Fruit fly (Drosophila melanogaster): Measurements from ENCODE around the gene PICK1.

PICK1 gene

DNA sequence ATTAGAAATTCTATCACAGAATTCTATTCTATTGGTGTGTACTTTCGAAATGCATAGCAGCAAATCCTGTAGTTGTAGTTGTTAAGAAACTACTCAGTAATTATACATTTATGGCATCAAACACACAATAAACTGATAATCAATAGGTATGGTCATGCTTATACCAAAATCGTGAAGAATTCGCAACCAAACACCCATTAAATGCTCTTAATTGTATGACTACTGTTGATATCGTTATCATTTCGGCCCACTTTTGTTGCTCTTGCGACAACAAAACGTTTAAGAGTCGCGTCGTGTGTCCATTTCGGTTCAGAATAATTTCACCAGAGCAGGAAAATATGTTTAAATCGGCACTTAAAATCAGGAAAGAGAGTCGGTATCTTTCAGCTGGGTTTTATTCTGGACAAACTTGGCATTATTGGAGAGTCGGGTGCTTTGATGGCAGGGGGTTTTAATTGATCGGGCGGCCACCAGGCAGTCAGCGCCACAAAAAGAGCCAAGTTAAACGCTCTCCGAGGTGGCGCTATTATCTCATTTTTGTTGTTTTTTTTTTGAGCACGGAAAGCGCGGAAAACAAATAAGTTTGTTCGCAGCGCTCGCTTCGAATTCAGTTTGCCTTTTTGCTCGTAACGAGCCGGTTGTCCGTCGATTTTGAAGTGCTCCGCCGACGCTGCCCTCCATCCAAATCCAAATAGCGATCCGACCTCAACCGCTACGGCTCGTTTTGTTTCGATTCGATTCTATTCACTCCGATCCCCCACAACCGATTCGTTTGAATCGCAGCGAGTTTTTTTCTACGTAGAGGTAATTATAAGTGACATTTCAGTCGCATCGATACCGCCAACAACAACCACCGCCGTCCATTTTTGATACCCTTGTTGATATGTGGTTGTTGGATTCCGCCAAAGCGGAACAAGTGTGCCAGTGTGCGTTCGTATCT lies 23.9 kb downstream of the PICK1 start, which contains the start of gene MRP (continued):
- TF ChIP-seq ssp (GFP tag; IDR thresholded peaks at IDR 0.05) (no peak), Ravus (GFP tag; IDR thresholded peaks at IDR 0.05) (no peak), CG42726 (GFP tag; IDR thresholded peaks at IDR 0.05; ENCODE audit: partially characterized antibody) (no peak), zen2 (GFP tag; IDR thresholded peaks at IDR 0.05; ENCODE audit: partially characterized antibody) (0 out of 3 replicates have a peak, but pooled peaks have one; percentile 24), CG9727 (GFP tag; optimal IDR thresholded peaks at IDR 0.05) (no peak), repo (GFP tag; optimal IDR thresholded peaks at IDR 0.05) (no peak), NC2α (GFP tag; optimal IDR thresholded peaks at IDR 0.05) (no peak), Atf3 (GFP tag; optimal IDR thresholded peaks at IDR 0.05) (no peak), sr (GFP tag; IDR thresholded peaks at IDR 0.05) (no peak), tx (GFP tag; optimal IDR thresholded peaks at IDR 0.05) (no peak), Hr78 (GFP tag; optimal IDR thresholded peaks at IDR 0.05) (no peak), psq (GFP tag; optimal IDR thresholded peaks at IDR 0.05) (no peak), sisA (GFP tag; IDR thresholded peaks at IDR 0.05) (no peak), Dref (GFP tag; IDR thresholded peaks at IDR 0.05) (no peak), Fer2 (tag; optimal IDR thresholded peaks at IDR 0.05) (no peak), CG5953 (GFP tag; IDR thresholded peaks at IDR 0.05) (peak; percentile 44; the same call in 1 of the 2 replicates), sima (GFP tag; optimal IDR thresholded peaks at IDR 0.05) (no peak), usp (GFP tag; optimal IDR thresholded peaks at IDR 0.05) (no peak), H15 (GFP tag; IDR thresholded peaks at IDR 0.05) (no peak), CG17385 (GFP tag; optimal IDR thresholded peaks at IDR 0.05) (no peak), CG10543 (GFP tag; optimal IDR thresholded peaks at IDR 0.05) (peak; percentile 66), CG11093 (GFP tag; IDR thresholded peaks at IDR 0.05) (no peak), CG1647 (GFP tag; optimal IDR thresholded peaks at IDR 0.05) (no peak), CG7357 (GFP tag; IDR thresholded peaks at IDR 0.05) (no peak), CG4424 (GFP tag; optimal IDR thresholded peaks at IDR 0.05) (no peak), CG15073 (GFP tag; optimal IDR thresholded peaks at IDR 0.05) (no peak), ken (GFP tag; IDR thresholded peaks at IDR 0.05) (no peak), CG8944 (GFP tag; optimal IDR thresholded peaks at IDR 0.05) (no peak), CG4282 (GFP tag; optimal IDR thresholded peaks at IDR 0.05) (no peak), Awh (GFP tag; IDR thresholded peaks at IDR 0.05) (no peak), Doc2 (GFP tag; IDR thresholded peaks at IDR 0.05) (no peak), jigr1 (GFP tag; IDR thresholded peaks at IDR 0.05) (no peak), chinmo (GFP tag; IDR thresholded peaks at IDR 0.05; ENCODE audit: partially characterized antibody) (peak; percentile 97), CG9609 (GFP tag; optimal IDR thresholded peaks at IDR 0.05) (no peak), CG12104 (GFP tag; optimal IDR thresholded peaks at IDR 0.05) (no peak), chn (GFP tag; optimal IDR thresholded peaks at IDR 0.05) (no peak), Dip3 (GFP tag; optimal IDR thresholded peaks at IDR 0.05) (no peak), cad (GFP tag; optimal IDR thresholded peaks at IDR 0.05) (no peak), ERR (GFP tag; optimal IDR thresholded peaks at IDR 0.05) (no peak), gro (GFP tag; optimal IDR thresholded peaks at IDR 0.05) (peak; percentile 9), CG16863 (GFP tag; optimal IDR thresholded peaks at IDR 0.05) (no peak), amos (GFP tag; IDR thresholded peaks at IDR 0.05; ENCODE audit: partially characterized antibody) (no peak; the same call in 1 of the 2 replicates), CG7372 (GFP tag; IDR thresholded peaks at IDR 0.05) (no peak), gem (tag; optimal IDR thresholded peaks at IDR 0.05) (no peak), row (GFP tag; IDR thresholded peaks at IDR 0.05) (no peak), CG31365 (tag; optimal IDR thresholded peaks at IDR 0.05) (no peak), Atf6 (GFP tag; IDR thresholded peaks at IDR 0.05) (peak; percentile 63), CG1529 (GFP tag; optimal IDR thresholded peaks at IDR 0.05) (no peak), CG3281 (GFP tag; optimal IDR thresholded peaks at IDR 0.05) (peak; percentile 12), disco-r (GFP tag; optimal IDR thresholded peaks at IDR 0.05) (no peak), zfh2 (GFP tag; optimal IDR thresholded peaks at IDR 0.05) (no peak)
